Fruit fly (Drosophila melanogaster): ENCODE results near the gene CG31706.

- TF ChIP-seq Abd-B (GFP tag; optimal IDR thresholded peaks at IDR 0.05) (no peak), brk (GFP tag; optimal IDR thresholded peaks at IDR 0.05) (no peak), CG32264 (GFP tag; optimal IDR thresholded peaks at IDR 0.05) (no peak), tai (GFP tag; optimal IDR thresholded peaks at IDR 0.05) (no peak), CG9705 (GFP tag; optimal IDR thresholded peaks at IDR 0.05) (no peak), Jra (GFP tag; optimal IDR thresholded peaks at IDR 0.05) (no peak), dmrt93B (GFP tag; optimal IDR thresholded peaks at IDR 0.05) (peak; percentile 69), Mio (GFP tag; optimal IDR thresholded peaks at IDR 0.05) (no peak)
These were observed 2.7 kb downstream of the CG31706 start, which contains the start of gene CG31705 for dm6 chr2L:11528129-11528589.
